Worm (Caenorhabditis elegans): Measurements from ENCODE around the gene sre-51.

The sre-51 gene

ce11 chrII:12284045-12284444, 27.6 kb upstream of the sre-51 start (continued):
- TF ChIP-seq lir-1 (GFP tag; conservative IDR thresholded peaks at IDR 0.05), result no peak
- no peak for TF ChIP-seq die-1 (tag; optimal IDR thresholded peaks at IDR 0.05)
- peak; percentile 81 for TF ChIP-seq dpl-1 (GFP tag; optimal IDR thresholded peaks at IDR 0.05)

DNA sequence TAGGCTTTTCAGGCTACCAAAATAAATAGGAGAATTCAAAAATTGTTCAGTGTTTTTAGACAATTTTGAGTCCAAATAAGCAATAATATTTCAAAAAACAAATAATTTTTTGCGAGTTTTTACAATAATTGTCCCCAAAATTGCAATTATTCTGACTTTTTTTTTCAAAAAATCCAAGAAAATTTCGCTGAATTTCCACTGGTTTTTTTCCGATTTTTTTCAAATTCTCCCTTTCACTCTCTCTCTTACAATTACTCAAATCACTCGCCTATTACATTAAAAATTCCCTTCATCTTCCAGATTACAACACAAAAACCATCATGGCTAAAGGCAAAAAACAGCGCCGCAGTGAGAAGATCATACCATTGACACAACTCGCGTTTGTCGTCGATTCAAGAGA, 22.6 kb upstream of the sre-51 start, which contains the start of gene Y57A10A.31:
Y57A10A.31 (plus strand) TSS at position 301 of the 400 bp plus-strand sequence.
- TF ChIP-seq dox-1 (GFP tag; IDR thresholded peaks at IDR 0.05), result no peak
- TF ChIP-seq ccch-3 (GFP tag; optimal IDR thresholded peaks at IDR 0.05), result no peak
- no peak for TF ChIP-seq unc-130 (GFP tag; optimal IDR thresholded peaks at IDR 0.05)
- no peak for TF ChIP-seq die-1 (tag; optimal IDR thresholded peaks at IDR 0.05)
- TF ChIP-seq ztf-18 (tag; optimal IDR thresholded peaks at IDR 0.05), result no peak
- no peak for TF ChIP-seq hlh-12 (tag; optimal IDR thresholded peaks at IDR 0.05)
- TF ChIP-seq lin-26 (GFP tag; IDR thresholded peaks at IDR 0.05), result no peak
- no peak for TF ChIP-seq hlh-26 (GFP tag; conservative IDR thresholded peaks at IDR 0.05)
- TF ChIP-seq ceh-27 (GFP tag; optimal IDR thresholded peaks at IDR 0.05), result no peak
- no peak for TF ChIP-seq madf-3 (GFP tag; IDR thresholded peaks at IDR 0.05)
- no peak for TF ChIP-seq egl-44 (GFP tag; IDR thresholded peaks at IDR 0.05)
- TF ChIP-seq ztf-6 (GFP tag; IDR thresholded peaks at IDR 0.05), result no peak
- TF ChIP-seq zim-3 (tag; optimal IDR thresholded peaks at IDR 0.05), result no peak

DNA sequence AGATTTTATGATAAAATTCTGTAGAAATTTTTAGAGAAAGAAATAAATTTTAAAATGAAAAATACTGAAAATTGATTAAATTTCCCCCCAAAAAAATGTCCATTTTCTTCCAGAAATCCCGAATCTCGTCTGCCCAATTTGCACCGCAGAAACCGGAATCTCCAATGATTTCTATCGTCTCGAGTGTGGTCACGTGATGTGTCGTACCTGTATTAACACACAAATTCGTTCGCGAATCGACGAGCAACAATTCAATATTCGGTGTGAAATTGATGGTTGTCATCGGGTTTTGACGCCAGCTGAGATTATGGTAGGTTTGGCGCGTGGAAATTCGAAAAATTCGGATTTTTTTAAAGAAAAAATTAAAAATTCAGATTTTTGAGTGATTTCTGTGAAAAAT, 15.1 kb upstream of the sre-51 start:
- TF ChIP-seq rpc-1 (optimal IDR thresholded peaks at IDR 0.05) (no peak), rpc-1 (tag; optimal IDR thresholded peaks at IDR 0.05) (no peak), B0336.3 (GFP tag; IDR thresholded peaks at IDR 0.05) (no peak), F10E7.11 (tag; optimal IDR thresholded peaks at IDR 0.05) (no peak), F52B5.7 (tag; optimal IDR thresholded peaks at IDR 0.05) (no peak), T07F8.4 (tag; optimal IDR thresholded peaks at IDR 0.05) (no peak), repo-1 (tag; optimal IDR thresholded peaks at IDR 0.05) (no peak), mes-4 (tag; optimal IDR thresholded peaks at IDR 0.05) (no peak), hrde-1 (tag; optimal IDR thresholded peaks at IDR 0.05; ENCODE audit: borderline replicate concordance) (no peak), F23B12.7 (tag; optimal IDR thresholded peaks at IDR 0.05; ENCODE audit: insufficient read depth) (no peak), F37B4.10 (GFP tag; IDR thresholded peaks at IDR 0.05) (no peak), mcd-1 (GFP tag; IDR thresholded peaks at IDR 0.05) (no peak), ceh-91 (GFP tag; IDR thresholded peaks at IDR 0.05) (no peak), ceh-40 (GFP tag; IDR thresholded peaks at IDR 0.05) (no peak)

- TF ChIP-seq snpc-1.3 (tag; optimal IDR thresholded peaks at IDR 0.05; ENCODE audit: insufficient read depth), result peak; percentile 25
- TF ChIP-seq lin-35 (GFP tag; optimal IDR thresholded peaks at IDR 0.05), result no peak
- TF ChIP-seq rcor-1 (GFP tag; IDR thresholded peaks at IDR 0.05), result no peak
- no peak for TF ChIP-seq F39B2.1 (GFP tag; IDR thresholded peaks at IDR 0.05)
- 0 out of 2 replicates have a peak, but pooled peaks have one; percentile 36 for TF ChIP-seq attf-6 (GFP tag; IDR thresholded peaks at IDR 0.05)
- no peak for TF ChIP-seq Y53F4B.3 (GFP tag; IDR thresholded peaks at IDR 0.05)
- TF ChIP-seq F49E8.2 (tag; optimal IDR thresholded peaks at IDR 0.05; ENCODE audit: insufficient read depth), result peak; percentile 41
These were observed 11.0 kb upstream of the sre-51 start for ce11 chrII:12300680-12301079.

Measured in whole organism, young adult.